Worm (Caenorhabditis elegans): ENCODE measurements around the gene F32D8.15.

The F32D8.15 gene

ce11 chrV:10955681-10956476 is 52.0 kb downstream of the F32D8.15 start, which contains the start of gene F17C11.13 (continued):
- TF ChIP-seq nhr-48 (tag; optimal IDR thresholded peaks at IDR 0.05): no peak
- TF ChIP-seq egl-43 (GFP tag; IDR thresholded peaks at IDR 0.05): no peak
- no peak for TF ChIP-seq lin-13 (GFP tag; optimal IDR thresholded peaks at IDR 0.05)
- TF ChIP-seq zip-11 (GFP tag; IDR thresholded peaks at IDR 0.05): no peak
- no peak for TF ChIP-seq ZK337.2 (GFP tag; IDR thresholded peaks at IDR 0.05)
- TF ChIP-seq fkh-10 (GFP tag; optimal IDR thresholded peaks at IDR 0.05): no peak
- TF ChIP-seq F49E8.2 (tag; optimal IDR thresholded peaks at IDR 0.05; ENCODE audit: borderline replicate concordance): no peak
- no peak for TF ChIP-seq F10B5.3 (tag; optimal IDR thresholded peaks at IDR 0.05)
- TF ChIP-seq nhr-77 (tag; optimal IDR thresholded peaks at IDR 0.05): peak; percentile 39
- peak; percentile 23; the same call in 1 of the 2 replicates for TF ChIP-seq dmd-6 (GFP tag; IDR thresholded peaks at IDR 0.05)
- no peak for TF ChIP-seq jun-1 (tag; optimal IDR thresholded peaks at IDR 0.05)
- TF ChIP-seq zag-1 (tag; optimal IDR thresholded peaks at IDR 0.05): no peak
- TF ChIP-seq pha-4 (GFP tag; IDR thresholded peaks at IDR 0.05): no peak
- TF ChIP-seq pha-4 (tag; optimal IDR thresholded peaks at IDR 0.05): no peak
- TF ChIP-seq spr-3 (GFP tag; optimal IDR thresholded peaks at IDR 0.05): no peak
- no peak for TF ChIP-seq ceh-44 (GFP tag; IDR thresholded peaks at IDR 0.05)
- no peak for TF ChIP-seq vab-7 (GFP tag; IDR thresholded peaks at IDR 0.05)
- no peak for TF ChIP-seq Y48G9A.11 (GFP tag; IDR thresholded peaks at IDR 0.05)
- TF ChIP-seq tra-1 (GFP tag; IDR thresholded peaks at IDR 0.05): no peak
- TF ChIP-seq F37D6.2 (tag; optimal IDR thresholded peaks at IDR 0.05): no peak
- no peak for TF ChIP-seq T20F7.1 (GFP tag; optimal IDR thresholded peaks at IDR 0.05)
- no peak for TF ChIP-seq ceh-28 (tag; optimal IDR thresholded peaks at IDR 0.05)
- TF ChIP-seq madf-9 (GFP tag; conservative IDR thresholded peaks at IDR 0.05): no peak
- TF ChIP-seq ces-1 (GFP tag; optimal IDR thresholded peaks at IDR 0.05): no peak
- TF ChIP-seq php-3 (GFP tag; IDR thresholded peaks at IDR 0.05): no peak
- no peak for TF ChIP-seq ceh-62 (tag; optimal IDR thresholded peaks at IDR 0.05)
- no peak for TF ChIP-seq aly-2 (tag; optimal IDR thresholded peaks at IDR 0.05)
- no peak for TF ChIP-seq dmd-8 (GFP tag; IDR thresholded peaks at IDR 0.05)
- no peak for TF ChIP-seq ctbp-1 (GFP tag; IDR thresholded peaks at IDR 0.05)
- TF ChIP-seq unc-39 (tag; optimal IDR thresholded peaks at IDR 0.05): no peak
- TF ChIP-seq hif-1 (tag; optimal IDR thresholded peaks at IDR 0.05): no peak
- no peak for TF ChIP-seq nhr-10 (tag; optimal IDR thresholded peaks at IDR 0.05)
- no peak for TF ChIP-seq mdl-1 (tag; optimal IDR thresholded peaks at IDR 0.05)
- no peak for TF ChIP-seq spr-1 (tag; optimal IDR thresholded peaks at IDR 0.05)
- no peak for TF ChIP-seq lin-38 (GFP tag; IDR thresholded peaks at IDR 0.05)
- TF ChIP-seq ceh-20 (GFP tag; IDR thresholded peaks at IDR 0.05): no peak
- TF ChIP-seq skn-1 (tag; optimal IDR thresholded peaks at IDR 0.05): no peak
- no peak for TF ChIP-seq mxl-3 (GFP tag; optimal IDR thresholded peaks at IDR 0.05)
- TF ChIP-seq unc-62 (GFP tag; optimal IDR thresholded peaks at IDR 0.05 in 1 of 2): peak in 1 of 2 experiments; percentile 97
- no peak for TF ChIP-seq unc-62 (tag; optimal IDR thresholded peaks at IDR 0.05)
- TF ChIP-seq snpc-1.2 (GFP tag; IDR thresholded peaks at IDR 0.05): no peak
- no peak for TF ChIP-seq nhr-76 (tag; optimal IDR thresholded peaks at IDR 0.05)
- TF ChIP-seq daf-16 (GFP tag; optimal IDR thresholded peaks at IDR 0.05): no peak
- TF ChIP-seq daf-16 (tag; optimal IDR thresholded peaks at IDR 0.05): peak; percentile 17
